Worm (Caenorhabditis elegans) whole organism, L4 larva: ENCODE measurements around the gene F52H2.3.

Experiments
- D1046.2 ChIP-seq: fragments of 200-800 bp; sonication (Bioruptor generic); IDR thresholded peaks from 2 replicates; pipeline ENCODE4 v1.3.6; 2022; ENCODE audit warnings: missing genetic modification characterization, missing compliant biosample characterization
- F37D6.2 ChIP-seq: sonication (generic microtip); optimal IDR thresholded peaks from 2 replicates; lab custom pipeline; 2016; ENCODE audit warnings: mild to moderate bottlenecking, missing genetic modification characterization, missing compliant biosample characterization
- F44E2.7 ChIP-seq: fragments of 200-800 bp; sonication (Bioruptor generic); IDR thresholded peaks from 2 replicates; pipeline ENCODE4 v2.1.2; 2022; ENCODE audit warnings: missing genetic modification characterization, missing compliant biosample characterization
- T26A8.4 ChIP-seq: fragments of 200-800 bp; sonication (Bioruptor generic); IDR thresholded peaks from 2 replicates; pipeline ENCODE4 v1.3.6; 2022; ENCODE audit warnings: missing genetic modification characterization, missing compliant biosample characterization
- Y105C5A.15 ChIP-seq: fragments of 200-800 bp; sonication (Bioruptor generic); IDR thresholded peaks from 2 replicates; pipeline ENCODE4 v1.3.6; 2022; ENCODE audit warnings: missing genetic modification characterization, missing compliant biosample characterization
- Y48G9A.11 ChIP-seq: fragments of 200-800 bp; sonication (Bioruptor generic); IDR thresholded peaks from 2 replicates; pipeline ENCODE4 v1.3.6; 2022; ENCODE audit warnings: missing genetic modification reagents, missing genetic modification characterization, missing compliant biosample characterization
- Y5F2A.4 ChIP-seq: fragments of 200-800 bp; sonication (Bioruptor generic); optimal IDR thresholded peaks from 2 replicates; lab custom pipeline; 2018; ENCODE audit warnings: mild to moderate bottlenecking, missing genetic modification characterization, missing compliant biosample characterization
- ZK337.2 ChIP-seq: fragments of 200-800 bp; sonication (Bioruptor generic); IDR thresholded peaks from 2 replicates; pipeline ENCODE4 v1.3.6; 2022; ENCODE audit warnings: missing genetic modification reagents, missing genetic modification characterization, missing compliant biosample characterization
- aha-1 ChIP-seq: fragments of 150-350 bp; peaks from one replicate; lab custom pipeline; 2014; ENCODE audit warnings: missing biosample characterization, missing genetic modification characterization
- ama-1 ChIP-seq: fragments of 150-350 bp; optimal IDR thresholded peaks from 2 replicates; lab custom pipeline; 2014; ENCODE audit warnings: inconsistent platforms, mixed read lengths
- arid-1 ChIP-seq: fragments of 200-800 bp; sonication (Bioruptor generic); conservative IDR thresholded peaks from 2 replicates; pipeline ENCODE4 v1.3.6; 2022; ENCODE audit warnings: missing genetic modification reagents, missing genetic modification characterization, missing compliant biosample characterization
- ceh-20 ChIP-seq: fragments of 200-800 bp; sonication (Bioruptor generic); IDR thresholded peaks from 2 replicates; pipeline ENCODE4 v1.3.6; 2022; ENCODE audit warnings: missing genetic modification reagents, missing genetic modification characterization, missing compliant biosample characterization
- ceh-28 ChIP-seq: fragments of 150-350 bp; optimal IDR thresholded peaks from 2 replicates; lab custom pipeline; 2014; ENCODE audit warnings: missing biosample characterization, missing genetic modification reagents, missing genetic modification characterization
- ceh-32 ChIP-seq: sonication (generic microtip); optimal IDR thresholded peaks from 2 replicates; lab custom pipeline; 2016; ENCODE audit warnings: mild to moderate bottlenecking, missing genetic modification characterization, missing compliant biosample characterization; ENCODE audit not compliant: poor library complexity
- ceh-62 ChIP-seq: sonication (generic microtip); optimal IDR thresholded peaks from 2 replicates; lab custom pipeline; 2017; ENCODE audit warnings: missing biosample characterization, missing genetic modification characterization
- ceh-82 ChIP-seq: sonication (generic microtip); optimal IDR thresholded peaks from 2 replicates; lab custom pipeline; 2017; ENCODE audit warnings: missing biosample characterization, missing genetic modification characterization
- cey-2 ChIP-seq: sonication (generic microtip); optimal IDR thresholded peaks from 3 replicates; lab custom pipeline; 2017; ENCODE audit warnings: missing genetic modification characterization, mild to moderate bottlenecking, missing compliant biosample characterization, antibody characterized with exemption, borderline replicate concordance; ENCODE audit not compliant: insufficient read depth
- daf-16 ChIP-seq, 3 experiments: sonication (generic microtip); optimal IDR thresholded peaks; 2 replicates each; lab custom pipeline; 2016 to 2017; ENCODE audit warnings: missing genetic modification characterization in 3 of 3, missing genetic modification reagents in 3 of 3, mild to moderate bottlenecking in 2 of 3, missing compliant biosample characterization in 2 of 3, missing biosample characterization in 1 of 3, moderate library complexity in 1 of 3
- daf-8 ChIP-seq: fragments of 200-800 bp; sonication (Bioruptor generic); IDR thresholded peaks from 2 replicates; pipeline ENCODE4 v1.3.6; 2022; ENCODE audit warnings: missing genetic modification characterization, missing compliant biosample characterization
- dpl-1 ChIP-seq: fragments of 150-350 bp; optimal IDR thresholded peaks from 2 replicates; lab custom pipeline; 2014; ENCODE audit warnings: missing biosample characterization, missing genetic modification reagents, missing genetic modification characterization
- dve-1 ChIP-seq: sonication (generic microtip); optimal IDR thresholded peaks from 2 replicates; lab custom pipeline; 2017; ENCODE audit warnings: antibody characterized with exemption, mild to moderate bottlenecking, missing genetic modification characterization, missing compliant biosample characterization; ENCODE audit not compliant: insufficient read depth
- egl-27 ChIP-seq: sonication (generic microtip); optimal IDR thresholded peaks from 3 replicates; lab custom pipeline; 2017; ENCODE audit warnings: missing biosample characterization, missing genetic modification reagents, missing genetic modification characterization
- fkh-10 ChIP-seq: fragments of 150-350 bp; optimal IDR thresholded peaks from 2 replicates; lab custom pipeline; 2014; ENCODE audit warnings: missing biosample characterization, missing genetic modification reagents, missing genetic modification characterization
- hlh-11 ChIP-seq: fragments of 200-800 bp; sonication (Bioruptor generic); optimal IDR thresholded peaks from 2 replicates; lab custom pipeline; 2018; ENCODE audit warnings: mild to moderate bottlenecking, missing genetic modification characterization, missing compliant biosample characterization
- hmg-1.1 ChIP-seq: fragments of 200-800 bp; sonication (Bioruptor generic); IDR thresholded peaks from 2 replicates; pipeline ENCODE4 v1.3.6; 2022; ENCODE audit warnings: missing genetic modification reagents, missing genetic modification characterization, missing compliant biosample characterization
- lin-1 ChIP-seq: fragments of 200-800 bp; sonication (Bioruptor generic); IDR thresholded peaks from 2 replicates; pipeline ENCODE4 v1.3.6; 2022; ENCODE audit warnings: missing genetic modification reagents, missing genetic modification characterization, missing compliant biosample characterization
- lir-3 ChIP-seq: sonication (generic microtip); optimal IDR thresholded peaks from 2 replicates; lab custom pipeline; 2016; ENCODE audit warnings: mild to moderate bottlenecking, missing genetic modification characterization, missing compliant biosample characterization
- madf-5 ChIP-seq, 2 experiments: fragments of 200-800 bp; sonication (Bioruptor generic); IDR thresholded peaks; 2 replicates each; pipeline ENCODE4 v1.3.6; 2022; ENCODE audit warnings: missing compliant biosample characterization in 2 of 2, missing genetic modification characterization in 2 of 2
- mdt-29 ChIP-seq: fragments of 200-800 bp; sonication (Bioruptor generic); IDR thresholded peaks from 2 replicates; pipeline ENCODE4 v1.3.6; 2022; ENCODE audit warnings: missing genetic modification reagents, missing genetic modification characterization, missing compliant biosample characterization
- mep-1 ChIP-seq: fragments of 150-350 bp; sonication (generic microtip); optimal IDR thresholded peaks from 3 replicates; lab custom pipeline; 2014; ENCODE audit warnings: missing biosample characterization, missing genetic modification characterization
- mes-2 ChIP-seq: sonication (generic microtip); optimal IDR thresholded peaks from 2 replicates; lab custom pipeline; 2016; ENCODE audit warnings: missing genotype, mild to moderate bottlenecking, missing genetic modification characterization, missing compliant biosample characterization; ENCODE audit not compliant: poor library complexity, severe bottlenecking
- nhr-10 ChIP-seq: fragments of 150-350 bp; optimal IDR thresholded peaks from 2 replicates; lab custom pipeline; 2014; ENCODE audit warnings: missing biosample characterization, missing genetic modification characterization
- nhr-102 ChIP-seq: sonication (generic microtip); optimal IDR thresholded peaks from 2 replicates; lab custom pipeline; 2016; ENCODE audit warnings: mild to moderate bottlenecking, missing genetic modification characterization, moderate library complexity, missing compliant biosample characterization
- nhr-11 ChIP-seq: fragments of 150-350 bp; optimal IDR thresholded peaks from 2 replicates; lab custom pipeline; 2014; ENCODE audit warnings: missing biosample characterization, missing genetic modification characterization
- nhr-111 ChIP-seq: fragments of 200-800 bp; sonication (Bioruptor generic); optimal IDR thresholded peaks from 2 replicates; lab custom pipeline; 2018; ENCODE audit warnings: mild to moderate bottlenecking, missing genetic modification characterization, missing compliant biosample characterization
- nhr-25 ChIP-seq: sonication (generic microtip); optimal IDR thresholded peaks from 2 replicates; lab custom pipeline; 2017; ENCODE audit warnings: missing genetic modification characterization, mild to moderate bottlenecking, missing compliant biosample characterization, antibody characterized with exemption, moderate library complexity, borderline replicate concordance; ENCODE audit not compliant: insufficient read depth
- nhr-41 ChIP-seq: fragments of 200-800 bp; sonication (Bioruptor generic); IDR thresholded peaks from 2 replicates; pipeline ENCODE4 v1.3.6; 2022; ENCODE audit warnings: missing genetic modification reagents, missing genetic modification characterization, missing compliant biosample characterization
- nhr-42 ChIP-seq: fragments of 200-800 bp; sonication (Bioruptor generic); IDR thresholded peaks from 2 replicates; pipeline ENCODE4 v1.3.6; 2022; ENCODE audit warnings: missing genetic modification characterization, missing compliant biosample characterization
- pha-4 ChIP-seq, 2 experiments: fragments of 150-350 bp in 1 of 2; fragments of 200-800 bp in 1 of 2; sonication (Bioruptor generic) in 1 of 2; IDR thresholded peaks in 1 of 2; optimal IDR thresholded peaks in 1 of 2; 2 replicates each; pipeline versions ENCODE4 v1.3.6 to Lab custom; 2014 to 2022; ENCODE audit warnings: missing genetic modification characterization in 2 of 2, missing genetic modification reagents in 2 of 2, missing biosample characterization in 1 of 2, missing compliant biosample characterization in 1 of 2
- snpc-1.2 ChIP-seq: fragments of 200-800 bp; sonication (Bioruptor generic); IDR thresholded peaks from 2 replicates; pipeline ENCODE4 v1.3.6; 2022; ENCODE audit warnings: missing genetic modification reagents, missing genetic modification characterization, missing compliant biosample characterization
- snpc-4 ChIP-seq: fragments of 150-350 bp; optimal IDR thresholded peaks from 2 replicates; lab custom pipeline; 2014; ENCODE audit warnings: missing biosample characterization, missing genetic modification characterization
- spr-1 ChIP-seq: sonication (generic microtip); optimal IDR thresholded peaks from 2 replicates; lab custom pipeline; 2016; ENCODE audit warnings: mild to moderate bottlenecking, missing genetic modification characterization, missing compliant biosample characterization
- tag-97 ChIP-seq: fragments of 200-800 bp; sonication (Bioruptor generic); IDR thresholded peaks from 2 replicates; pipeline ENCODE4 v1.3.6; 2022; ENCODE audit warnings: missing genetic modification characterization, missing compliant biosample characterization
- vab-7 ChIP-seq: fragments of 200-800 bp; sonication (Bioruptor generic); IDR thresholded peaks from 2 replicates; pipeline ENCODE4 v1.3.6; 2022; ENCODE audit warnings: missing genetic modification reagents, missing genetic modification characterization, missing compliant biosample characterization
- zfp-3 ChIP-seq: fragments of 200-800 bp; sonication (Bioruptor generic); conservative IDR thresholded peaks from 2 replicates; pipeline ENCODE4 v1.3.6; 2022; ENCODE audit warnings: missing genetic modification reagents, missing genetic modification characterization, missing compliant biosample characterization
- zip-11 ChIP-seq: fragments of 200-800 bp; sonication (Bioruptor generic); IDR thresholded peaks from 2 replicates; pipeline ENCODE4 v1.3.6; 2022; ENCODE audit warnings: missing genetic modification characterization, missing compliant biosample characterization
- zip-2 ChIP-seq: fragments of 150-350 bp; optimal IDR thresholded peaks from 2 replicates; lab custom pipeline; 2014; ENCODE audit warnings: missing biosample characterization, missing genetic modification characterization
- ztf-7 ChIP-seq: fragments of 150-350 bp; optimal IDR thresholded peaks from 2 replicates; lab custom pipeline; 2014; ENCODE audit warnings: missing biosample characterization, missing genetic modification characterization

Gene F52H2.3

DNA sequence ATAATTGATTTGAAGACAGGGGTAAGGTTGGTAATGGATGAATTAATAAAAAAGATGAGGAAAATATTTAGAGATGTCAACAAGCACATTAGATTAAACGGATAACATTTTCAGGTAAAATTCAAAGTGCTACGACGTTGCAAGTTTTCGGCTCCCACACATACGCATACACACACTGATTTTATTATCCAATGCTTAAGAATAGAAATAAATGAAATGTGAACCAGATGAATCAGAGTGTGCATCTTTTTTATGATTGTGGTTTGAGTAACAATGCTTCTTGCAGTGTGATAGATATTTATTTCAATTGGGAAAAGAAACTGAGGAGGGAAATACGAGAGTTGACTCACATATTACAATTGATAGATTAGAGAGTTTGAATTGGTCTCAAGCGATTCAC is 2.1 kb downstream of the F52H2.3 start:
- TF ChIP-seq aha-1 (tag; lab: Kevin White, UChicago) (peak; percentile 26), pha-4 (GFP tag; IDR thresholded peaks at IDR 0.05; lab: Robert Waterston, UW) (no peak), pha-4 (tag; optimal IDR thresholded peaks at IDR 0.05; lab: Kevin White, UChicago) (no peak)

DNA sequence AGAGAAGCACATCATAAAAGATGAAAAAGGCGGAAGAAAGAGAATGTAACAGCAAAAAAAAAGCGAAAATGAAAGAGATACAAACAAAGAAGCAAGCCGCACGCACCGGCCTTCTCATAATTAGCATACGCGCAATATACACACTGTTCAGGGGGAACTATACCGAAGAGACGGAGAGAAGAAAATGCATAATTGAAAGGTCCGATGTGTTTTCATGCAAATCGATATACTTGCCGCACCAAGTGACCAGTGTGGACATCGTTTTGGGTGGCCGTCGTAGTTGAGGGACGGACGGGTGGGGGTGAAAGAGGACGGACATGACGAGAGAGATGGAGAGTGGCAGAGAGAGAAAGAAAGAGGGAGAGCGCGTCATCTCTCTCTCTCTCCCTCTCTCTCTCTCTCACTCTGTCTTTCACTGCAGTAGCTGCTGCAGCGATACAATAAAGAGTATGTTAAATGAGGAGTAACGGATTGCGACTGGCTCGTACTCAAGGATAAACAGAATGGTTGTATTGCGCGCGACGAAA is 4.5 kb downstream of the F52H2.3 start:
- peak; percentile 77 for TF ChIP-seq hmg-1.1
- no peak for TF ChIP-seq lir-3 (tag; lab: Kevin White, UChicago)
- TF ChIP-seq hlh-11 (tag; lab: Kevin White, UChicago): peak; percentile 75
- TF ChIP-seq zfp-3 (GFP tag; lab: Robert Waterston, UW): no peak
- no peak for TF ChIP-seq lin-1
- no peak for TF ChIP-seq F44E2.7 (GFP tag; lab: Robert Waterston, UW)
- no peak for TF ChIP-seq snpc-1.2 (GFP tag; lab: Robert Waterston, UW)
- TF ChIP-seq ZK337.2 (GFP tag; lab: Robert Waterston, UW): no peak
- TF ChIP-seq egl-27: no peak
- no peak for TF ChIP-seq daf-8
- TF ChIP-seq T26A8.4 (GFP tag; lab: Robert Waterston, UW): no peak
- no peak for TF ChIP-seq nhr-41
- TF ChIP-seq Y48G9A.11: no peak
- TF ChIP-seq fkh-10 (GFP tag; lab: Kevin White, UChicago): peak; percentile 92
- TF ChIP-seq mep-1 (tag; lab: Kevin White, UChicago): peak; percentile 81
- TF ChIP-seq ceh-20 (GFP tag; lab: Robert Waterston, UW): peak; percentile 62; the same call in 1 of the 2 replicates
- no peak for TF ChIP-seq nhr-102
- TF ChIP-seq ceh-82 (tag; lab: Kevin White, UChicago): no peak
- TF ChIP-seq zip-11 (GFP tag; lab: Robert Waterston, UW): no peak
- no peak for TF ChIP-seq madf-5 (GFP tag; IDR thresholded peaks at IDR 0.05; lab: Robert Waterston, UW)
- TF ChIP-seq ztf-7 (tag; lab: Kevin White, UChicago): no peak
- TF ChIP-seq nhr-111 (GFP tag; lab: Kevin White, UChicago): no peak
- no peak for TF ChIP-seq cey-2
- no peak for TF ChIP-seq nhr-10
- peak; percentile 64 for TF ChIP-seq mes-2 (tag; lab: Kevin White, UChicago)
- TF ChIP-seq ceh-32 (tag; lab: Kevin White, UChicago): no peak
- TF ChIP-seq tag-97 (GFP tag; lab: Robert Waterston, UW): no peak
- TF ChIP-seq snpc-4: no peak
- TF ChIP-seq daf-16 (GFP tag; optimal IDR thresholded peaks at IDR 0.05; lab: Kevin White, UChicago): peak in 1 of 2 experiments; percentile 87
- TF ChIP-seq daf-16 (tag; optimal IDR thresholded peaks at IDR 0.05; lab: Kevin White, UChicago): no peak
- peak; percentile 43 for TF ChIP-seq F37D6.2 (tag; lab: Kevin White, UChicago)
- peak; percentile 60 for TF ChIP-seq ceh-28 (tag; lab: Kevin White, UChicago)
- no peak for TF ChIP-seq mdt-29 (GFP tag; lab: Robert Waterston, UW)
- TF ChIP-seq nhr-42 (GFP tag; lab: Robert Waterston, UW): no peak
- peak; percentile 91 for TF ChIP-seq nhr-11 (tag; lab: Kevin White, UChicago)
- no peak for TF ChIP-seq D1046.2
- no peak for TF ChIP-seq zip-2 (tag; lab: Kevin White, UChicago)
- no peak for TF ChIP-seq Y5F2A.4 (GFP tag; lab: Kevin White, UChicago)
- peak; percentile 99 for TF ChIP-seq aha-1 (tag; lab: Kevin White, UChicago)
- TF ChIP-seq ama-1: no peak
- TF ChIP-seq dve-1 (tag; lab: Kevin White, UChicago): peak; percentile 69
- no peak for TF ChIP-seq ceh-62
- no peak for TF ChIP-seq Y105C5A.15 (GFP tag; lab: Robert Waterston, UW)
- TF ChIP-seq arid-1: no peak
- no peak for TF ChIP-seq dpl-1 (GFP tag; lab: Kevin White, UChicago)
- peak; percentile 1 for TF ChIP-seq spr-1
- no peak for TF ChIP-seq vab-7 (GFP tag; lab: Robert Waterston, UW)
- TF ChIP-seq nhr-25 (tag; lab: Kevin White, UChicago): peak; percentile 79
